Worm (Caenorhabditis elegans) whole organism, young adult: ENCODE data around the gene sma-10.

Experiments used
- B0261.1 ChIP-seq: sonication (generic microtip); optimal IDR thresholded peaks from 2 replicates; lab custom pipeline; 2016; ENCODE audit warnings: mild to moderate bottlenecking, missing genetic modification characterization, moderate library complexity, missing compliant biosample characterization
- B0336.3 ChIP-seq: fragments of 200-800 bp; sonication (Bioruptor generic); IDR thresholded peaks from 2 replicates; pipeline ENCODE4 v1.3.6; 2022; ENCODE audit warnings: missing genetic modification characterization, missing compliant biosample characterization
- C17E4.6 ChIP-seq: fragments of 200-800 bp; sonication (Bioruptor generic); IDR thresholded peaks from 2 replicates; pipeline ENCODE4 v1.3.6; 2022; ENCODE audit warnings: missing genetic modification reagents, missing genetic modification characterization, missing compliant biosample characterization
- F23B12.7 ChIP-seq: sonication (generic microtip); optimal IDR thresholded peaks from 2 replicates; lab custom pipeline; 2017; ENCODE audit warnings: missing genetic modification characterization, mild to moderate bottlenecking, missing compliant biosample characterization, antibody characterized with exemption, moderate library complexity; ENCODE audit not compliant: insufficient read depth
- F33H1.4 ChIP-seq: fragments of 200-800 bp; sonication (Bioruptor generic); IDR thresholded peaks from 2 replicates; pipeline ENCODE4 v1.3.6; 2022; ENCODE audit warnings: missing genetic modification reagents, missing genetic modification characterization, missing compliant biosample characterization
- F39B2.1 ChIP-seq: fragments of 200-800 bp; sonication (Bioruptor generic); IDR thresholded peaks from 2 replicates; pipeline ENCODE4 v1.3.6; 2022; ENCODE audit warnings: missing genetic modification reagents, missing genetic modification characterization, missing compliant biosample characterization
- F55B11.4 ChIP-seq: sonication (generic microtip); optimal IDR thresholded peaks from 2 replicates; lab custom pipeline; 2016; ENCODE audit warnings: missing compliant biosample characterization, missing genetic modification characterization, borderline replicate concordance; ENCODE audit not compliant: insufficient read depth
- K12H6.12 ChIP-seq: fragments of 200-800 bp; sonication (Bioruptor generic); optimal IDR thresholded peaks from 2 replicates; lab custom pipeline; 2018; ENCODE audit warnings: mild to moderate bottlenecking, missing genetic modification characterization, missing compliant biosample characterization
- T07F8.4 ChIP-seq: sonication (generic microtip); optimal IDR thresholded peaks from 2 replicates; lab custom pipeline; 2016; ENCODE audit warnings: mild to moderate bottlenecking, missing genetic modification characterization, moderate library complexity, missing compliant biosample characterization
- akir-1 ChIP-seq: fragments of 200-800 bp; sonication (Bioruptor generic); optimal IDR thresholded peaks from 2 replicates; lab custom pipeline; 2018; ENCODE audit warnings: mild to moderate bottlenecking, missing genetic modification characterization, moderate library complexity, missing compliant biosample characterization
- ama-1 ChIP-seq, 3 experiments: fragments of 150-350 bp in 1 of 3; sonication (generic microtip) in 2 of 3; optimal IDR thresholded peaks; 2 replicates each; lab custom pipeline; 2014 to 2018; ENCODE audit warnings: missing biosample characterization in 2 of 3, missing genetic modification characterization in 2 of 3, missing genetic modification reagents in 2 of 3
- aptf-2 ChIP-seq: fragments of 200-800 bp; sonication (Bioruptor generic); conservative IDR thresholded peaks from 2 replicates; pipeline ENCODE4 v1.3.6; 2022; ENCODE audit warnings: missing genetic modification reagents, missing genetic modification characterization, missing compliant biosample characterization
- aptf-3 ChIP-seq: fragments of 200-800 bp; sonication (Bioruptor generic); IDR thresholded peaks from 2 replicates; pipeline ENCODE4 v1.3.6; 2022; ENCODE audit warnings: missing genetic modification characterization, missing compliant biosample characterization
- bed-1 ChIP-seq: fragments of 200-800 bp; sonication (Bioruptor generic); IDR thresholded peaks from 2 replicates; pipeline ENCODE4 v1.3.6; 2022; ENCODE audit warnings: missing genetic modification reagents, missing genetic modification characterization, missing compliant biosample characterization
- bed-2 ChIP-seq: fragments of 200-800 bp; sonication (Bioruptor generic); IDR thresholded peaks from 2 replicates; pipeline ENCODE4 v1.3.6; 2022; ENCODE audit warnings: missing genetic modification reagents, missing genetic modification characterization, missing compliant biosample characterization
- ceh-27 ChIP-seq: fragments of 200-800 bp; sonication (Bioruptor generic); optimal IDR thresholded peaks from 2 replicates; lab custom pipeline; 2018; ENCODE audit warnings: mild to moderate bottlenecking, missing genetic modification characterization, moderate library complexity, missing compliant biosample characterization
- ceh-91 ChIP-seq: fragments of 200-800 bp; sonication (Bioruptor generic); IDR thresholded peaks from 2 replicates; pipeline ENCODE4 v1.3.6; 2022; ENCODE audit warnings: missing genetic modification reagents, missing genetic modification characterization, missing compliant biosample characterization
- chd-7 ChIP-seq: sonication (generic microtip); optimal IDR thresholded peaks from 2 replicates; lab custom pipeline; 2016; ENCODE audit warnings: mild to moderate bottlenecking, missing genetic modification characterization, moderate library complexity, missing compliant biosample characterization
- die-1 ChIP-seq: sonication (generic microtip); optimal IDR thresholded peaks from 2 replicates; lab custom pipeline; 2016; ENCODE audit warnings: missing genotype, mild to moderate bottlenecking, missing genetic modification characterization, missing compliant biosample characterization
- egl-18 ChIP-seq: fragments of 200-800 bp; sonication (Bioruptor generic); IDR thresholded peaks from 2 replicates; pipeline ENCODE4 v1.3.6; 2022; ENCODE audit warnings: missing genetic modification reagents, missing genetic modification characterization, missing compliant biosample characterization
- egrh-3 ChIP-seq: fragments of 200-800 bp; sonication (Bioruptor generic); IDR thresholded peaks from 2 replicates; pipeline ENCODE4 v1.3.6; 2022; ENCODE audit warnings: missing genetic modification reagents, missing genetic modification characterization, missing compliant biosample characterization
- fkh-3 ChIP-seq: sonication (generic microtip); optimal IDR thresholded peaks from 2 replicates; lab custom pipeline; 2016; ENCODE audit warnings: mild to moderate bottlenecking, missing genetic modification characterization, missing compliant biosample characterization
- him-1 ChIP-seq: sonication (generic microtip); optimal IDR thresholded peaks from 2 replicates; lab custom pipeline; 2016; ENCODE audit warnings: missing genotype, missing genetic modification reagents, missing genetic modification characterization, missing compliant biosample characterization
- hmg-1.2 ChIP-seq: fragments of 200-800 bp; sonication (Bioruptor generic); IDR thresholded peaks from 2 replicates; pipeline ENCODE4 v1.3.6; 2022; ENCODE audit warnings: missing genetic modification reagents, missing genetic modification characterization, missing compliant biosample characterization
- hmg-20 ChIP-seq: fragments of 200-800 bp; sonication (Bioruptor generic); IDR thresholded peaks from 2 replicates; pipeline ENCODE4 v1.3.6; 2022; ENCODE audit warnings: missing genetic modification reagents, missing genetic modification characterization, missing compliant biosample characterization
- hrde-1 ChIP-seq: sonication (generic microtip); optimal IDR thresholded peaks from 2 replicates; lab custom pipeline; 2016; ENCODE audit warnings: missing genetic modification characterization, mild to moderate bottlenecking, missing compliant biosample characterization, moderate library complexity, missing genotype, missing genetic modification reagents, borderline replicate concordance
- let-607 ChIP-seq, 2 experiments: fragments of 200-800 bp in 1 of 2; sonication (Bioruptor generic) in 1 of 2; sonication (generic microtip) in 1 of 2; optimal IDR thresholded peaks; 2 replicates each; lab custom pipeline; 2016 to 2018; ENCODE audit warnings: mild to moderate bottlenecking in 2 of 2, missing compliant biosample characterization in 2 of 2, missing genetic modification characterization in 2 of 2, moderate library complexity in 2 of 2, missing genotype in 1 of 2
- lin-26 ChIP-seq: fragments of 200-800 bp; sonication (Bioruptor generic); IDR thresholded peaks from 2 replicates; pipeline ENCODE4 v1.3.6; 2022; ENCODE audit warnings: missing genetic modification reagents, missing genetic modification characterization, missing compliant biosample characterization
- lin-35 ChIP-seq, 3 experiments: fragments of 150-350 bp in 2 of 3; sonication (generic microtip) in 1 of 3; optimal IDR thresholded peaks; 2 replicates each; lab custom pipeline; 2014 to 2018; ENCODE audit warnings: missing biosample characterization in 3 of 3, missing genetic modification characterization in 3 of 3, missing genetic modification reagents in 3 of 3
- lir-1 ChIP-seq: fragments of 200-800 bp; sonication (Bioruptor generic); conservative IDR thresholded peaks from 2 replicates; pipeline ENCODE4 v1.3.6; 2022; ENCODE audit warnings: missing genetic modification reagents, missing genetic modification characterization, missing compliant biosample characterization
- lsl-1 ChIP-seq: fragments of 200-800 bp; sonication (Bioruptor generic); optimal IDR thresholded peaks from 2 replicates; lab custom pipeline; 2018; ENCODE audit warnings: mild to moderate bottlenecking, missing genetic modification characterization, moderate library complexity, missing compliant biosample characterization
- madf-10 ChIP-seq: sonication (generic microtip); optimal IDR thresholded peaks from 2 replicates; lab custom pipeline; 2016; ENCODE audit warnings: mild to moderate bottlenecking, missing genetic modification characterization, missing compliant biosample characterization
- madf-6 ChIP-seq: fragments of 200-800 bp; sonication (Bioruptor generic); IDR thresholded peaks from 2 replicates; pipeline ENCODE4 v1.3.6; 2022; ENCODE audit warnings: missing genetic modification reagents, missing genetic modification characterization, missing compliant biosample characterization
- mcd-1 ChIP-seq: fragments of 200-800 bp; sonication (Bioruptor generic); IDR thresholded peaks from 2 replicates; pipeline ENCODE4 v1.3.6; 2022; ENCODE audit warnings: missing genetic modification reagents, missing genetic modification characterization, missing compliant biosample characterization
- mes-4 ChIP-seq: sonication (generic microtip); optimal IDR thresholded peaks from 2 replicates; lab custom pipeline; 2016; ENCODE audit warnings: missing genotype, missing genetic modification characterization, missing compliant biosample characterization
- nhr-120 ChIP-seq: fragments of 200-800 bp; sonication (Bioruptor generic); IDR thresholded peaks from 2 replicates; pipeline ENCODE4 v1.3.6; 2022; ENCODE audit warnings: missing genetic modification characterization, missing compliant biosample characterization
- nhr-27 ChIP-seq: fragments of 200-800 bp; sonication (Bioruptor generic); optimal IDR thresholded peaks from 2 replicates; lab custom pipeline; 2018; ENCODE audit warnings: mild to moderate bottlenecking, missing genetic modification characterization, moderate library complexity, missing compliant biosample characterization
- nhr-90 ChIP-seq: sonication (generic microtip); optimal IDR thresholded peaks from 2 replicates; lab custom pipeline; 2016; ENCODE audit warnings: missing genotype, mild to moderate bottlenecking, missing genetic modification characterization, missing compliant biosample characterization
- pbrm-1 ChIP-seq: fragments of 200-800 bp; sonication (Bioruptor generic); IDR thresholded peaks from 2 replicates; pipeline ENCODE4 v1.3.6; 2022; ENCODE audit warnings: missing genetic modification reagents, missing genetic modification characterization, missing compliant biosample characterization
- rec-8 ChIP-seq, 2 experiments: sonication (generic microtip); optimal IDR thresholded peaks; 2 replicates each; lab custom pipeline; 2016; ENCODE audit warnings: mild to moderate bottlenecking in 2 of 2, missing genetic modification characterization in 2 of 2, missing genetic modification reagents in 2 of 2, missing genotype in 2 of 2, missing biosample characterization in 1 of 2, missing compliant biosample characterization in 1 of 2, moderate library complexity in 1 of 2
- rpc-1 ChIP-seq, 2 experiments: fragments of 150-350 bp in 1 of 2; sonication (generic microtip) in 1 of 2; optimal IDR thresholded peaks; 2 replicates each; lab custom pipeline; 2014 to 2018; ENCODE audit warnings: missing biosample characterization in 1 of 2, missing genetic modification characterization in 1 of 2, missing genetic modification reagents in 1 of 2, missing genotype in 1 of 2
- snpc-1.1 ChIP-seq: sonication (generic microtip); optimal IDR thresholded peaks from 2 replicates; lab custom pipeline; 2017; ENCODE audit warnings: missing genetic modification characterization, mild to moderate bottlenecking, missing compliant biosample characterization, antibody characterized with exemption, moderate library complexity, missing genotype, missing genetic modification reagents; ENCODE audit not compliant: insufficient read depth
- tbx-9 ChIP-seq: sonication (generic microtip); optimal IDR thresholded peaks from 2 replicates; lab custom pipeline; 2016; ENCODE audit warnings: borderline replicate concordance, missing genetic modification characterization, inconsistent platforms, missing compliant biosample characterization
- xnd-1 ChIP-seq: sonication (generic microtip); optimal IDR thresholded peaks from 2 replicates; lab custom pipeline; 2016; ENCODE audit warnings: missing genotype, missing genetic modification reagents, missing genetic modification characterization, missing compliant biosample characterization
- zim-3 ChIP-seq: sonication (generic microtip); optimal IDR thresholded peaks from 2 replicates; lab custom pipeline; 2017; ENCODE audit warnings: mild to moderate bottlenecking, missing genetic modification characterization, moderate library complexity, missing compliant biosample characterization
- ztf-26 ChIP-seq: sonication (generic microtip); optimal IDR thresholded peaks from 2 replicates; lab custom pipeline; 2017; ENCODE audit warnings: missing genetic modification characterization, missing compliant biosample characterization
- ztf-6 ChIP-seq: fragments of 200-800 bp; sonication (Bioruptor generic); IDR thresholded peaks from 2 replicates; pipeline ENCODE4 v1.3.6; 2022; ENCODE audit warnings: missing genetic modification reagents, missing genetic modification characterization, missing compliant biosample characterization

The sma-10 gene

ce11 chrIV:255379-255857, 18.8 kb upstream of the sma-10 start, which contains the start of gene rcat-1 (continued):
- no peak for TF ChIP-seq egl-18 (GFP tag; lab: Robert Waterston, UW)
- no peak for TF ChIP-seq tbx-9 (tag; lab: Kevin White, UChicago)
- peak; percentile 48 for TF ChIP-seq F23B12.7 (tag; lab: Kevin White, UChicago)
- TF ChIP-seq xnd-1 (tag; lab: Kevin White, UChicago), result no peak
- no peak for TF ChIP-seq madf-6
- no peak for TF ChIP-seq rpc-1 (optimal IDR thresholded peaks at IDR 0.05; lab: Kevin White, UChicago)
- no peak for TF ChIP-seq rpc-1 (tag; optimal IDR thresholded peaks at IDR 0.05; lab: Kevin White, UChicago)
- TF ChIP-seq ztf-6 (GFP tag; lab: Robert Waterston, UW), result no peak
- peak; percentile 30 for TF ChIP-seq ceh-27 (GFP tag; lab: Kevin White, UChicago)
- TF ChIP-seq nhr-27 (tag; lab: Kevin White, UChicago), result no peak
- TF ChIP-seq B0261.1 (tag; lab: Kevin White, UChicago), result no peak
- no peak for TF ChIP-seq nhr-120
- TF ChIP-seq lin-35 (GFP tag; optimal IDR thresholded peaks at IDR 0.05; lab: Kevin White, UChicago), result peak in 1 of 3 experiments; percentile 82
- 0 out of 2 replicates have a peak, but pooled peaks have one; percentile 44 for TF ChIP-seq ceh-91 (GFP tag; lab: Robert Waterston, UW)
- TF ChIP-seq nhr-90 (tag; lab: Kevin White, UChicago), result no peak
- TF ChIP-seq C17E4.6 (GFP tag; lab: Robert Waterston, UW), result no peak
- no peak for TF ChIP-seq F55B11.4 (tag; lab: Kevin White, UChicago)
- no peak for TF ChIP-seq snpc-1.1
- no peak for TF ChIP-seq akir-1 (GFP tag; lab: Kevin White, UChicago)
- no peak for TF ChIP-seq chd-7 (tag; lab: Kevin White, UChicago)
- TF ChIP-seq let-607 (tag; optimal IDR thresholded peaks at IDR 0.05; lab: Kevin White, UChicago), result no peak
- no peak for TF ChIP-seq egrh-3
- no peak for TF ChIP-seq ztf-26 (tag; lab: Kevin White, UChicago)
- TF ChIP-seq lsl-1 (GFP tag; lab: Kevin White, UChicago), result no peak
- no peak for TF ChIP-seq zim-3 (tag; lab: Kevin White, UChicago)
- no peak for TF ChIP-seq aptf-3 (GFP tag; lab: Robert Waterston, UW)
- TF ChIP-seq bed-2, result no peak
- TF ChIP-seq B0336.3 (GFP tag; lab: Robert Waterston, UW), result no peak
- TF ChIP-seq F33H1.4 (GFP tag; lab: Robert Waterston, UW), result no peak; the same call in 1 of the 2 replicates
- TF ChIP-seq hmg-1.2 (GFP tag; lab: Robert Waterston, UW), result peak; percentile 13; the same call in 1 of the 2 replicates
- no peak for TF ChIP-seq bed-1 (GFP tag; lab: Robert Waterston, UW)
- TF ChIP-seq K12H6.12 (tag; lab: Kevin White, UChicago), result no peak
- TF ChIP-seq T07F8.4 (tag; lab: Kevin White, UChicago), result no peak
- no peak for TF ChIP-seq aptf-2
- TF ChIP-seq lin-26 (GFP tag; lab: Robert Waterston, UW), result no peak
- no peak for TF ChIP-seq die-1
- TF ChIP-seq F39B2.1 (GFP tag; lab: Robert Waterston, UW), result no peak
- no peak for TF ChIP-seq him-1 (tag; lab: Kevin White, UChicago)
- TF ChIP-seq pbrm-1, result no peak; the same call in 1 of the 2 replicates
- TF ChIP-seq fkh-3 (tag; lab: Kevin White, UChicago), result no peak
- no peak for TF ChIP-seq lir-1 (GFP tag; lab: Robert Waterston, UW)
- no peak for TF ChIP-seq madf-10 (tag; lab: Kevin White, UChicago)
- no peak for TF ChIP-seq ama-1 (optimal IDR thresholded peaks at IDR 0.05; lab: Kevin White, UChicago)
- no peak for TF ChIP-seq ama-1 (GFP tag; optimal IDR thresholded peaks at IDR 0.05; lab: Kevin White, UChicago)
- TF ChIP-seq rec-8 (tag; optimal IDR thresholded peaks at IDR 0.05; lab: Kevin White, UChicago), result no peak
- no peak for TF ChIP-seq mes-4 (tag; lab: Kevin White, UChicago)
- TF ChIP-seq mcd-1 (GFP tag; lab: Robert Waterston, UW), result peak; percentile 90
- no peak for TF ChIP-seq hmg-20 (GFP tag; lab: Robert Waterston, UW)
- TF ChIP-seq hrde-1, result no peak
